Worm (Caenorhabditis elegans): ENCODE measurements around the gene fbxa-172.

DNA sequence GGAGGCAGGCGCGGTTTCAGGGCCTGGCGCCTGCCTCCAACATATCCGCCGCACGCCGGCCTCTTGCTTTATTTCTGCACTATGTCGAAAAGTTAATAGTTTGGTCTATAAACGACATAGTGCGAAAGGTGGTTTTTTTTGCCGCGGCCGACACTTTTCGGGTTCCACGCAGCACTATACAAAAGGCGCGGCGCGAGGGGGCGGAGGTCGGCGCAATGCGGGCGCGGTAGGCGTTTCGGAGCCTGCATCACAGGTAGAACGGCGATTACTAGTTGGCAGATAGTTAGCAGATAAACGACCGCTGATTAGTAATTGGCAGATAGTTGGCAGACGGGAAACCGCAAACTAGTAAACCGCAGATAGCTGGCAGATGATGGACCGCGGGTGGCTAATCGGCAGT lies 46.3 kb upstream of the fbxa-172 start:
- no peak for TF ChIP-seq flt-1 (GFP tag; IDR thresholded peaks at IDR 0.05)
- TF ChIP-seq hmbx-1 (tag; optimal IDR thresholded peaks at IDR 0.05) = no peak
- no peak for TF ChIP-seq ama-1 (optimal IDR thresholded peaks at IDR 0.05)
- TF ChIP-seq hnd-1 (tag; optimal IDR thresholded peaks at IDR 0.05) = no peak
- no peak for TF ChIP-seq scrt-1 (GFP tag; IDR thresholded peaks at IDR 0.05)
- no peak for TF ChIP-seq hmg-4 (GFP tag; optimal IDR thresholded peaks at IDR 0.05)
- TF ChIP-seq ets-7 (tag; optimal IDR thresholded peaks at IDR 0.05) = no peak
- no peak for TF ChIP-seq ceh-36 (tag; optimal IDR thresholded peaks at IDR 0.05)

Data from whole organism, early embryonic.